Worm (Caenorhabditis elegans): ENCODE measurements around the gene E02H9.3.

E02H9.3 gene

ce11 chrIII:2471855-2472254 is 13.0 kb downstream of the E02H9.3 start (continued):
- TF ChIP-seq dmd-8 (GFP tag; IDR thresholded peaks at IDR 0.05) (no peak), set-16 (GFP tag; IDR thresholded peaks at IDR 0.05) (peak; percentile 38; the same call in 1 of the 2 replicates), tag-97 (GFP tag; IDR thresholded peaks at IDR 0.05) (no peak), ZK546.5 (tag; optimal IDR thresholded peaks at IDR 0.05) (no peak), nhr-42 (GFP tag; IDR thresholded peaks at IDR 0.05) (no peak), cey-2 (tag; optimal IDR thresholded peaks at IDR 0.05; ENCODE audit: borderline replicate concordance, insufficient read depth) (no peak), hif-1 (tag; optimal IDR thresholded peaks at IDR 0.05) (peak in 1 of 2 experiments; percentile 80), daf-19 (GFP tag; conservative IDR thresholded peaks at IDR 0.05) (no peak), spr-1 (tag; optimal IDR thresholded peaks at IDR 0.05) (no peak), mdl-1 (tag; optimal IDR thresholded peaks at IDR 0.05) (peak; percentile 33 to 92), lir-3 (tag; optimal IDR thresholded peaks at IDR 0.05) (no peak), F10B5.3 (tag; optimal IDR thresholded peaks at IDR 0.05) (no peak), fkh-10 (GFP tag; optimal IDR thresholded peaks at IDR 0.05) (no peak), unc-130 (GFP tag; optimal IDR thresholded peaks at IDR 0.05) (no peak), lsy-2 (tag; optimal IDR thresholded peaks at IDR 0.05) (peak in 1 of 2 experiments; percentile 73), D1046.2 (GFP tag; IDR thresholded peaks at IDR 0.05) (no peak), snpc-1.2 (GFP tag; IDR thresholded peaks at IDR 0.05) (no peak), ceh-62 (tag; optimal IDR thresholded peaks at IDR 0.05) (no peak), jun-1 (tag; optimal IDR thresholded peaks at IDR 0.05) (no peak), pqm-1 (tag; optimal IDR thresholded peaks at IDR 0.05) (no peak), mxl-2 (GFP tag; conservative IDR thresholded peaks at IDR 0.05) (no peak), nhr-48 (tag; optimal IDR thresholded peaks at IDR 0.05) (no peak), fos-1 (tag; optimal IDR thresholded peaks at IDR 0.05) (no peak), aha-1 (tag) (peak; percentile 26), hlh-11 (tag; optimal IDR thresholded peaks at IDR 0.05) (peak; percentile 77), daf-12 (tag; optimal IDR thresholded peaks at IDR 0.05) (no peak), unc-39 (tag; optimal IDR thresholded peaks at IDR 0.05) (no peak), rbr-2 (tag; optimal IDR thresholded peaks at IDR 0.05) (no peak), F49E8.2 (tag; optimal IDR thresholded peaks at IDR 0.05; ENCODE audit: borderline replicate concordance) (no peak), duxl-1 (tag; optimal IDR thresholded peaks at IDR 0.05; ENCODE audit: poor library complexity) (no peak), lin-38 (GFP tag; IDR thresholded peaks at IDR 0.05) (peak; percentile 61), spr-3 (GFP tag; optimal IDR thresholded peaks at IDR 0.05) (no peak), zip-2 (tag; optimal IDR thresholded peaks at IDR 0.05) (no peak), nhr-77 (tag; optimal IDR thresholded peaks at IDR 0.05) (no peak), F44E2.7 (GFP tag; IDR thresholded peaks at IDR 0.05) (no peak), Y48G9A.11 (GFP tag; IDR thresholded peaks at IDR 0.05) (no peak), Y5F2A.4 (GFP tag; optimal IDR thresholded peaks at IDR 0.05) (no peak), mxl-3 (GFP tag; optimal IDR thresholded peaks at IDR 0.05) (peak; percentile 87), zfp-3 (GFP tag; conservative IDR thresholded peaks at IDR 0.05) (no peak), hmg-1.1 (GFP tag; IDR thresholded peaks at IDR 0.05) (peak; percentile 72), tra-1 (GFP tag; IDR thresholded peaks at IDR 0.05) (no peak), madf-5 (GFP tag; IDR thresholded peaks at IDR 0.05) (no peak), ztf-11 (tag; optimal IDR thresholded peaks at IDR 0.05) (no peak), T26A8.4 (GFP tag; IDR thresholded peaks at IDR 0.05) (0 out of 2 replicates have a peak, but pooled peaks have one; percentile 32), nhr-11 (tag; optimal IDR thresholded peaks at IDR 0.05) (no peak), arid-1 (GFP tag; conservative IDR thresholded peaks at IDR 0.05) (0 out of 2 replicates have a peak, but pooled peaks have one; percentile 23), R02D3.7 (tag; optimal IDR thresholded peaks at IDR 0.05) (no peak), nhr-28 (tag; optimal IDR thresholded peaks at IDR 0.05) (peak; percentile 70), dpl-1 (GFP tag; optimal IDR thresholded peaks at IDR 0.05) (peak; percentile 57), ztf-7 (tag; optimal IDR thresholded peaks at IDR 0.05) (no peak), nhr-76 (tag; optimal IDR thresholded peaks at IDR 0.05) (no peak), lin-39 (tag; optimal IDR thresholded peaks at IDR 0.05) (no peak), daf-8 (GFP tag; IDR thresholded peaks at IDR 0.05) (no peak)

Data from whole organism, L4 larva.